Worm (Caenorhabditis elegans) whole organism, mixed stage, embryonic: Measurements from ENCODE around the gene F45E12.5.

Experiments
- blmp-1 ChIP-seq: fragments of 150-350 bp; optimal IDR thresholded peaks from 2 replicates; lab custom pipeline; 2014; ENCODE audit warnings: missing biosample characterization, missing genetic modification characterization
- ces-1 ChIP-seq: fragments of 150-350 bp; optimal IDR thresholded peaks from 2 replicates; lab custom pipeline; 2014; ENCODE audit warnings: missing biosample characterization, missing genetic modification reagents, missing genetic modification characterization
- elt-1 ChIP-seq: sonication (generic microtip); optimal IDR thresholded peaks from 2 replicates; lab custom pipeline; 2017; ENCODE audit warnings: missing genetic modification characterization, mild to moderate bottlenecking, missing compliant biosample characterization, antibody characterized with exemption, moderate library complexity, borderline replicate concordance; ENCODE audit not compliant: insufficient read depth
- flh-1 ChIP-seq: fragments of 200-800 bp; sonication (Bioruptor generic); optimal IDR thresholded peaks from 2 replicates; lab custom pipeline; 2018; ENCODE audit warnings: mild to moderate bottlenecking, missing genetic modification characterization, moderate library complexity, missing compliant biosample characterization
- ham-2 ChIP-seq: fragments of 200-800 bp; sonication (Bioruptor generic); optimal IDR thresholded peaks from 2 replicates; lab custom pipeline; 2018; ENCODE audit warnings: mild to moderate bottlenecking, missing genetic modification characterization, missing compliant biosample characterization
- nhr-237 ChIP-seq: fragments of 150-350 bp; optimal IDR thresholded peaks from 2 replicates; lab custom pipeline; 2014; ENCODE audit warnings: missing biosample characterization, missing genetic modification characterization
- nhr-28 ChIP-seq: fragments of 150-350 bp; optimal IDR thresholded peaks from 2 replicates; lab custom pipeline; 2014; ENCODE audit warnings: missing biosample characterization, missing genetic modification characterization
- nhr-76 ChIP-seq: sonication (generic microtip); optimal IDR thresholded peaks from 2 replicates; lab custom pipeline; 2017; ENCODE audit warnings: missing biosample characterization, missing genetic modification characterization
- pha-4 ChIP-seq: fragments of 150-350 bp; optimal IDR thresholded peaks from 2 replicates; lab custom pipeline; 2018; ENCODE audit warnings: missing biosample characterization, missing genetic modification reagents, missing genetic modification characterization
- sem-2 ChIP-seq: fragments of 200-800 bp; sonication (Bioruptor generic); optimal IDR thresholded peaks from 2 replicates; lab custom pipeline; 2018; ENCODE audit warnings: mild to moderate bottlenecking, missing genetic modification characterization, missing compliant biosample characterization
- sptf-1 ChIP-seq: sonication (generic microtip); optimal IDR thresholded peaks from 2 replicates; lab custom pipeline; 2017; ENCODE audit warnings: mild to moderate bottlenecking, missing genetic modification characterization, moderate library complexity, missing compliant biosample characterization
- unc-39 ChIP-seq: fragments of 150-350 bp; optimal IDR thresholded peaks from 2 replicates; lab custom pipeline; 2014; ENCODE audit warnings: missing biosample characterization, missing genetic modification characterization
- zip-8 ChIP-seq: fragments of 150-350 bp; optimal IDR thresholded peaks from 2 replicates; lab custom pipeline; 2014; ENCODE audit warnings: missing biosample characterization, missing genetic modification characterization
- ztf-11 ChIP-seq: fragments of 150-350 bp; optimal IDR thresholded peaks from 2 replicates; lab custom pipeline; 2014; ENCODE audit warnings: missing biosample characterization, missing genetic modification characterization

ce11 chrII:7348063-7348462, 38.1 kb upstream of the F45E12.5 start:
- TF ChIP-seq ces-1 (no peak), sptf-1 (tag; lab: Kevin White, UChicago) (no peak), nhr-76 (tag; lab: Kevin White, UChicago) (no peak), unc-39 (tag; lab: Kevin White, UChicago) (no peak), ztf-11 (tag; lab: Kevin White, UChicago) (no peak), elt-1 (tag; lab: Kevin White, UChicago) (no peak), nhr-237 (no peak), zip-8 (no peak), flh-1 (GFP tag; lab: Kevin White, UChicago) (no peak), ham-2 (no peak), pha-4 (no peak), sem-2 (no peak), nhr-28 (tag; lab: Kevin White, UChicago) (no peak), blmp-1 (tag; lab: Kevin White, UChicago) (no peak)
